Fruit fly (Drosophila melanogaster) whole organism, prepupa: ENCODE measurements around the gene Tcs3.
A peak's percentile ranks its signal among the peaks of the same experiment; 100 is the strongest.

Experiments used
- Blimp-1 ChIP-seq: fragments of 200-800 bp; sonication (Bioruptor generic); optimal IDR thresholded peaks from 3 replicates; lab custom pipeline; 2017; ENCODE audit warnings: missing biosample characterization, missing genetic modification characterization, mild to moderate bottlenecking, moderate library complexity, missing genetic modification reagents
- CG10631 ChIP-seq: fragments of 200-800 bp; sonication (Bioruptor generic); optimal IDR thresholded peaks from 2 replicates; lab custom pipeline; 2016; ENCODE audit warnings: missing biosample characterization, missing genetic modification characterization
- CG11294 ChIP-seq: fragments of 200-800 bp; sonication (Bioruptor generic); IDR thresholded peaks from 2 replicates; pipeline ENCODE4 v1.3.6; 2022; ENCODE audit warnings: missing biosample characterization, missing genetic modification characterization
- CG1621 ChIP-seq: fragments of 200-800 bp; sonication (Bioruptor generic); optimal IDR thresholded peaks from 3 replicates; lab custom pipeline; 2018; ENCODE audit warnings: missing biosample characterization, mild to moderate bottlenecking, missing genetic modification characterization
- CG16779 ChIP-seq: fragments of 200-800 bp; sonication (Bioruptor generic); optimal IDR thresholded peaks from 3 replicates; lab custom pipeline; 2017; ENCODE audit warnings: missing biosample characterization, mild to moderate bottlenecking, missing genetic modification characterization
- CG3032 ChIP-seq: fragments of 200-800 bp; optimal IDR thresholded peaks from 2 replicates; lab custom pipeline; 2019; ENCODE audit warnings: missing biosample characterization, mild to moderate bottlenecking, missing genetic modification characterization, moderate library complexity
- CG31627 ChIP-seq: fragments of 200-800 bp; sonication (Bioruptor generic); optimal IDR thresholded peaks from 3 replicates; lab custom pipeline; 2016; ENCODE audit warnings: missing biosample characterization, missing genetic modification characterization
- CG32006 ChIP-seq: fragments of 200-800 bp; sonication (Bioruptor generic); optimal IDR thresholded peaks from 3 replicates; lab custom pipeline; 2017; ENCODE audit warnings: missing biosample characterization, mild to moderate bottlenecking, missing genetic modification characterization
- CG6854 ChIP-seq: fragments of 200-800 bp; sonication (Bioruptor generic); optimal IDR thresholded peaks from 2 replicates; lab custom pipeline; 2017; ENCODE audit warnings: missing biosample characterization, mild to moderate bottlenecking, missing genetic modification characterization
- CG8119 ChIP-seq: fragments of 200-800 bp; sonication (Bioruptor generic); IDR thresholded peaks from 3 replicates; pipeline ENCODE4 v1.3.6; 2022; ENCODE audit warnings: missing biosample characterization, missing genetic modification characterization
- CG8632 ChIP-seq: fragments of 200-800 bp; sonication (Bioruptor generic); optimal IDR thresholded peaks from 3 replicates; lab custom pipeline; 2016; ENCODE audit warnings: missing biosample characterization, missing genetic modification characterization
- CG9139 ChIP-seq: fragments of 200-800 bp; sonication (Bioruptor generic); optimal IDR thresholded peaks from 3 replicates; lab custom pipeline; 2017; ENCODE audit warnings: missing biosample characterization, mild to moderate bottlenecking, missing genetic modification characterization
- Eip78C ChIP-seq: fragments of 200-800 bp; sonication (Bioruptor generic); peaks from one replicate; lab custom pipeline; 2016; ENCODE audit warnings: missing biosample characterization, missing genetic modification characterization
- Ets21C ChIP-seq: fragments of 200-800 bp; sonication (Bioruptor generic); optimal IDR thresholded peaks from 3 replicates; lab custom pipeline; 2016; ENCODE audit warnings: missing biosample characterization, missing genetic modification characterization
- Hr38 ChIP-seq: sonication (Bioruptor generic); optimal IDR thresholded peaks from 2 replicates; lab custom pipeline; 2016; ENCODE audit warnings: missing biosample characterization, missing genetic modification characterization
- Hr39 ChIP-seq: fragments of 200-800 bp; sonication (Bioruptor generic); optimal IDR thresholded peaks from 2 replicates; lab custom pipeline; 2016; ENCODE audit warnings: missing biosample characterization, missing genetic modification characterization
- Hr4 ChIP-seq: fragments of 200-800 bp; sonication (Bioruptor generic); optimal IDR thresholded peaks from 3 replicates; lab custom pipeline; 2016; ENCODE audit warnings: missing biosample characterization, missing genetic modification characterization
- Lpt ChIP-seq: fragments of 200-800 bp; sonication (Bioruptor generic); optimal IDR thresholded peaks from 3 replicates; lab custom pipeline; 2016; ENCODE audit warnings: missing biosample characterization, missing genetic modification characterization
- Sox102F ChIP-seq: fragments of 200-800 bp; sonication (Bioruptor generic); optimal IDR thresholded peaks from 2 replicates; lab custom pipeline; 2016; ENCODE audit warnings: missing biosample characterization, mild to moderate bottlenecking, missing genetic modification characterization
- Sox15 ChIP-seq: fragments of 200-800 bp; sonication (Bioruptor generic); optimal IDR thresholded peaks from 3 replicates; lab custom pipeline; 2016; ENCODE audit warnings: missing biosample characterization, missing genetic modification characterization
- achi ChIP-seq: fragments of 200-800 bp; sonication (Bioruptor generic); optimal IDR thresholded peaks from 3 replicates; lab custom pipeline; 2016; ENCODE audit warnings: missing biosample characterization, missing genetic modification characterization
- dac ChIP-seq: fragments of 200-800 bp; sonication (Bioruptor generic); optimal IDR thresholded peaks from 2 replicates; lab custom pipeline; 2017; ENCODE audit warnings: missing biosample characterization, mild to moderate bottlenecking, missing genetic modification characterization
- dsx ChIP-seq: fragments of 200-800 bp; optimal IDR thresholded peaks from 3 replicates; lab custom pipeline; 2019; ENCODE audit warnings: missing biosample characterization, mild to moderate bottlenecking, missing genetic modification characterization, moderate library complexity; ENCODE audit not compliant: poor library complexity, severe bottlenecking
- eg ChIP-seq: fragments of 200-800 bp; sonication (Bioruptor generic); IDR thresholded peaks from 3 replicates; pipeline ENCODE4 v1.3.6; 2022; ENCODE audit warnings: missing biosample characterization, missing genetic modification characterization
- esn ChIP-seq: fragments of 200-800 bp; sonication (Bioruptor generic); optimal IDR thresholded peaks from 2 replicates; lab custom pipeline; 2016; ENCODE audit warnings: missing biosample characterization, mild to moderate bottlenecking, missing genetic modification characterization, moderate library complexity
- fd59A ChIP-seq: fragments of 200-800 bp; sonication (Bioruptor generic); optimal IDR thresholded peaks from 2 replicates; lab custom pipeline; 2017; ENCODE audit warnings: missing biosample characterization, mild to moderate bottlenecking, missing genetic modification characterization, missing genetic modification reagents
- fd85E ChIP-seq: fragments of 200-800 bp; sonication (Bioruptor generic); optimal IDR thresholded peaks from 3 replicates; lab custom pipeline; 2016; ENCODE audit warnings: missing biosample characterization, missing genetic modification characterization
- fkh ChIP-seq: fragments of 200-800 bp; sonication (Bioruptor generic); optimal IDR thresholded peaks from 3 replicates; lab custom pipeline; 2017; ENCODE audit warnings: missing biosample characterization, mild to moderate bottlenecking, missing genetic modification characterization, moderate library complexity
- lz ChIP-seq: fragments of 200-800 bp; sonication (Bioruptor generic); optimal IDR thresholded peaks from 3 replicates; lab custom pipeline; 2016; ENCODE audit warnings: missing biosample characterization, missing genetic modification characterization
- salr ChIP-seq, 2 experiments: fragments of 200-800 bp; sonication (Bioruptor generic); optimal IDR thresholded peaks; 3 replicates each; lab custom pipeline; 2016 to 2018; ENCODE audit warnings: missing biosample characterization in 2 of 2, missing genetic modification characterization in 2 of 2, mild to moderate bottlenecking in 1 of 2
- svp ChIP-seq: fragments of 200-800 bp; sonication (Bioruptor generic); peaks from one replicate; lab custom pipeline; 2016; ENCODE audit warnings: missing biosample characterization, missing genetic modification characterization
- topi ChIP-seq: fragments of 200-800 bp; sonication (Bioruptor generic); optimal IDR thresholded peaks from 3 replicates; lab custom pipeline; 2016; ENCODE audit warnings: missing biosample characterization, missing genetic modification characterization
- vri ChIP-seq: fragments of 200-800 bp; sonication (Bioruptor generic); optimal IDR thresholded peaks from 3 replicates; lab custom pipeline; 2016; ENCODE audit warnings: missing biosample characterization, mild to moderate bottlenecking, missing genetic modification characterization

Tcs3 gene

DNA sequence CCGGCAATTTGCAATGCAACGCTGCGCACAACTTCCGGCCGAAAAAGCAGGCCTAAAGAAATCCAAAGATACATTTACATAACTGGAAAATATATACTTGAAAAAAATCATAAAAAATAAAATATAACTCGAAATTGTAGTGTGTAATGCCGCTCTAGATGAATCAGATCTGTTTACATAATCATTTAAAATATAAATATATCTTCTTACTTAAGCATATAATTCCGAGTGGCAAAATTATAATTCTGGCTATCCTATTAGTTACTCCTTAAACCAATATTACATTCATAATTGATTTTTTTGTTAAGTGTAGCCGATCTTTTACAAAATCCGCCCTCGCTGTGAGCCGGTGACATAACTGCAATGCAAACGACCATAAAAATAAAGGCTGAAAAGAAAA is 12.3 kb upstream of the Tcs3 start (continued):
- TF ChIP-seq salr (GFP tag; optimal IDR thresholded peaks at IDR 0.05; lab: Kevin White, UChicago) = peak in 1 of 2 experiments; percentile 15

DNA sequence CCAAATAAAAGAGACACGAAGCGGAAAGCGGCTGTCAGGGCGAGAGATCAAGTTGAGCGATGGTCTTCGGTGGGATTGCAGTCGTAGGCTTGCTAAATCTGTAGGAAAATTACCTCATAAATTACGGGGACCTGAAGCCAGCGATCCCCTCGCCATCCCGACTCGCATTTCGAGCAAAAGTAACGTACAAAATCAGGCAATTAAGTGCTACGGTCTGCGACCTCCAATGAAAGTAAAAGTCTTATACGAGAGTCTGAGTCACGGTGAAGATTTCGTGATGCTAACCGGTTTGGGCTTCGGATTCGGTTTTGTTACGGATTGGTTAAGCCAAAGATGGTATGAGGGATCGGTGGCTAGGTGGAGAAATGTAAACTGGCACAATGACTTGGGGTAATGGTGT is 11.9 kb upstream of the Tcs3 start:
- TF ChIP-seq CG3032 (tag; lab: Kevin White, UChicago) = no peak
- TF ChIP-seq fd85E (GFP tag; lab: Kevin White, UChicago) = no peak
- peak; percentile 90 for TF ChIP-seq Blimp-1 (GFP tag; lab: Kevin White, UChicago)

DNA sequence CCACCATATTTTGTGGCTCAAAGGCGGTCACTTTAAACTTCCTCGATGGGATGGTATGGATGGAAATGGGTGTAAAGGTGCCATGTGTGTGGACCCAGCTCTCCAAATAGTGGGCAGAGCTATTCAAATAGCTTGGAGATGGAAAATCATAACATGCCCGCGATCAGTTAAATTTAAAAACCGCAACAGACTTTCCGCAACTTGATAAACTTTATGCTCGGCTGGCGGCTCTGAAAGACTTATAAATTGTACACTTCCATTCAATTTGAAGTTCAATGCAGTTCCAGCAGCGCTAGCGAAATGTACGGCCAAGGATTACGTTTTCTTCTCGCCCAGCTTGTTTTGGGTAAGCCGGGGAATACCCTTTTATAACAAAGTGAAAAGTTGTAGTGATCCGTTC is 5.8 kb upstream of the Tcs3 start, which contains the start of gene CG33257:
Gene CG33257, plus strand, starts transcription at position 301 of the 400 bp plus-strand sequence.
- TF ChIP-seq achi (GFP tag; lab: Kevin White, UChicago) (no peak), esn (no peak), CG9139 (GFP tag; lab: Kevin White, UChicago) (no peak), fd59A (GFP tag; lab: Kevin White, UChicago) (no peak), CG31627 (no peak), CG8119 (GFP tag; lab: Robert Waterston, UW) (no peak), Sox15 (GFP tag; lab: Kevin White, UChicago) (no peak), CG6854 (GFP tag; lab: Kevin White, UChicago) (no peak), Lpt (GFP tag; lab: Kevin White, UChicago) (no peak), Ets21C (no peak)

DNA sequence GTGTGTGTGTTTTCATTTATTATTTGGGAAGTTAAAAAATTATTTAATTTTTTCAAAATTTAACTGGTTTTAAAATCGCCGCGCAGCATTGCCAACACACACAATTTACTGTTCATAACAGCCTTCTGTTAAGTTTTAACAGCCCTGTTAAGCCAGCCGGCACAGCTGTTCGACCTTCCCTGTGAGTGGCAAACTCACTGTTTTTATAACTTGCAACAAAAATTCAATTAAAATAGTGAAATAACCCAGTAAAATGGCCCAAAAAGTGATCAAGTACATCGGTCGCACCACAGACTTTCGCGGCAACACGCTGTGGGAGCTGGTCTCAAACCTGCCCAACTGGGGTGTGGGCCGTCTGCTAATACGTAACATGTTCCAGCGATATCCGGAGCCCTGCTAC is 3.9 kb upstream of the Tcs3 start, which contains the start of gene mRpS34:
Gene mRpS34, plus strand, starts transcription at position 161 of the 400 bp plus-strand sequence.
- TF ChIP-seq svp (no peak), Blimp-1 (GFP tag; lab: Kevin White, UChicago) (no peak), CG10631 (GFP tag; lab: Kevin White, UChicago) (no peak), Hr39 (GFP tag; lab: Kevin White, UChicago) (no peak), CG16779 (no peak), CG9139 (GFP tag; lab: Kevin White, UChicago) (no peak), salr (GFP tag; optimal IDR thresholded peaks at IDR 0.05; lab: Kevin White, UChicago) (no peak), Ets21C (no peak), eg (GFP tag; lab: Robert Waterston, UW) (no peak), CG32006 (GFP tag; lab: Kevin White, UChicago) (no peak), dsx (GFP tag; lab: Kevin White, UChicago) (no peak), Hr4 (GFP tag; lab: Kevin White, UChicago) (no peak), achi (GFP tag; lab: Kevin White, UChicago) (no peak), lz (no peak), Sox102F (GFP tag; lab: Kevin White, UChicago) (no peak)

DNA sequence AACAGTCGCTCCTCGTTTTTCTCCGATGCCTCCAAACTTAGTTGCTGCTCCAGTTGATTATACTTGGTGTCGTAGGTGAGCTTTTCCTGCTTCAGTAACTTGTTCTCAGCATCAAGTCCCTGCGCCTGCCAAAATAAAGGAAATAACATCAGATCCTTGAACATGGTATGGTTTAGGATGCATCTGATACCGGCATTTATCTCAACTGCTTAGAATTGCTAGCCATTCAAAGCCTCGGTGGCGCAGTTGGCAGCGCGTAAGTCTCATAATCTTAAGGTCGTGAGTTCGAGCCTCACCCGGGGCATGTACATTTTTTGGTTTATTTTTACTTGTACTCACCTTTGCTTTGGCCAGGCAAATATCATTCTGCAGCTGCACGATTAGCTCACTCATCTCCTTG is 2.1 kb upstream of the Tcs3 start:
- TF ChIP-seq Ets21C (no peak), Sox15 (GFP tag; lab: Kevin White, UChicago) (no peak), CG11294 (GFP tag; lab: Robert Waterston, UW) (no peak), topi (GFP tag; lab: Kevin White, UChicago) (no peak)

DNA sequence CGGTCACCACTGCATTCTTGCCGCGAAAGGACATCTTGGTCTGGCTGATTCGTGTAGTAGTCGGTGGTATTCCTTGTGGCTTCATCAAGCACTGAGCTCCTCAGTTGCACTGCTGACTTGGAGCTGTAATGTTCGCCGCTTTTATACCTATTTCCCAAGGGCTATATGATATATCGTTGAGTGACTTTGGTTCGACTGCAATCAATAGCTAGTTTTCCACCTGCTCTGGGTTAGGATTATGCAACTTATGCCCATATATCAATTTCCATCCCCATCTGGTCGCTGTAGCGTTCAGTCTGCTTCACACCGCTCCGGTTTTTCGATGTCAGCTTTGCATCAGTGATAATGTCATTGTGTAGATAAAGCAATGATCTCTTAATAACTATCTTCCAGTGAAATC is 2.4 kb downstream of the Tcs3 start, which contains the start of gene Pdh:
Gene Pdh, minus strand, starts transcription at position 101 of the 400 bp plus-strand sequence.
- TF ChIP-seq Eip78C (GFP tag; lab: Kevin White, UChicago) = peak; percentile 1
- no peak for TF ChIP-seq CG8632 (GFP tag; lab: Kevin White, UChicago)
- no peak for TF ChIP-seq CG8119 (GFP tag; lab: Robert Waterston, UW)

DNA sequence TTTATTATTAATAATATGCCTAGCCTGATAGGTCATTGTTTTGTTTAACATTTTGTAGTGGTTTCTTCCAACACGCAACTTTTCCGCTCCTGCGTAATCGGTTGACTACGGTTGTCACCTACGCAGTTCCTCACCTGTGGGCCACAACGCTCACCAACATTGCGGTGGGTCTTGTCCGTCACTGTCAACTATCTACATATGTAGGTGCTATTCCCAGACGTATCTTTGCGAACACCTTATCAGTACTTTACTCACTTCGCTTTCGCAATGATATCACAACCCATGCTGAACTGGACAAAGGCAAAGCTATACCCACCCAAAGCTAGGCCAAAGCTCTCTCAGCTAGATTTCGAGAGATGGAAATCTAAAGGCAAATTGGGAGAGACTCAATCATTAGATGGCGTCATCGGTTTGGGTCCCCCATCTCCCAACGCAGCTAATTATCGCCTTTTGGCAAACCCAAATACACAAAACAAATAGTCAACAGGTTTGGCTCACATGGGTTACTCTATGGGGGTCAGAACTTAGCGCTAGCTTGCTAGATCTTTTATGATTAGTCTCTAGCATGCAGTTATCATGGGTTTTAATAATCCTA is 4.5 kb downstream of the Tcs3 start:
- TF ChIP-seq fkh (GFP tag; lab: Kevin White, UChicago) = peak; percentile 62
- TF ChIP-seq vri (GFP tag; lab: Kevin White, UChicago) = peak; percentile 72
- no peak for TF ChIP-seq Hr38 (GFP tag; lab: Kevin White, UChicago)
- TF ChIP-seq dac (GFP tag; lab: Kevin White, UChicago) = no peak
- TF ChIP-seq Eip78C (GFP tag; lab: Kevin White, UChicago) = peak; percentile 40
- no peak for TF ChIP-seq CG1621
